Worm (Caenorhabditis elegans) whole organism, early embryonic: ENCODE results near the gene F53C11.4.

ENCODE experiments used
- B0310.2 ChIP-seq: sonication (generic microtip); optimal IDR thresholded peaks from 2 replicates; lab custom pipeline; 2016; ENCODE audit warnings: mild to moderate bottlenecking, missing genetic modification characterization, missing compliant biosample characterization
- F13C5.2 ChIP-seq: sonication (generic microtip); optimal IDR thresholded peaks from 2 replicates; lab custom pipeline; 2017; ENCODE audit warnings: mild to moderate bottlenecking, missing genetic modification characterization, inconsistent platforms, missing compliant biosample characterization
- aly-1 ChIP-seq: sonication (generic microtip); optimal IDR thresholded peaks from 2 replicates; lab custom pipeline; 2016; ENCODE audit warnings: missing genetic modification characterization, missing compliant biosample characterization
- ama-1 ChIP-seq: fragments of 150-350 bp; optimal IDR thresholded peaks from 2 replicates; lab custom pipeline; 2014
- ceh-13 ChIP-seq: fragments of 200-800 bp; sonication (Bioruptor generic); optimal IDR thresholded peaks from 2 replicates; lab custom pipeline; 2018; ENCODE audit warnings: mild to moderate bottlenecking, missing genetic modification characterization, missing compliant biosample characterization
- ceh-36 ChIP-seq: sonication (generic microtip); optimal IDR thresholded peaks from 2 replicates; lab custom pipeline; 2016; ENCODE audit warnings: missing genetic modification characterization, inconsistent platforms, missing compliant biosample characterization
- ets-7 ChIP-seq: sonication (generic microtip); optimal IDR thresholded peaks from 2 replicates; lab custom pipeline; 2016; ENCODE audit warnings: missing genotype, missing genetic modification characterization, missing compliant biosample characterization
- flt-1 ChIP-seq: fragments of 200-800 bp; sonication (Bioruptor generic); IDR thresholded peaks from 2 replicates; pipeline ENCODE4 v1.3.6; 2022; ENCODE audit warnings: missing genetic modification characterization, missing compliant biosample characterization
- hmbx-1 ChIP-seq: sonication (generic microtip); optimal IDR thresholded peaks from 2 replicates; lab custom pipeline; 2016; ENCODE audit warnings: mild to moderate bottlenecking, missing genetic modification characterization, missing compliant biosample characterization
- hmg-4 ChIP-seq: fragments of 200-800 bp; sonication (Bioruptor generic); optimal IDR thresholded peaks from 2 replicates; lab custom pipeline; 2018; ENCODE audit warnings: mild to moderate bottlenecking, missing genetic modification characterization, missing compliant biosample characterization
- hnd-1 ChIP-seq: sonication (generic microtip); optimal IDR thresholded peaks from 2 replicates; lab custom pipeline; 2016; ENCODE audit warnings: missing genetic modification characterization, missing compliant biosample characterization
- pes-1 ChIP-seq: fragments of 200-800 bp; sonication (Bioruptor generic); IDR thresholded peaks from 2 replicates; pipeline ENCODE4 v1.3.6; 2022; ENCODE audit warnings: missing genetic modification reagents, missing genetic modification characterization, missing compliant biosample characterization
- scrt-1 ChIP-seq: fragments of 200-800 bp; sonication (Bioruptor generic); IDR thresholded peaks from 2 replicates; pipeline ENCODE4 v1.3.6; 2022; ENCODE audit warnings: missing genetic modification characterization, missing compliant biosample characterization
- sea-1 ChIP-seq: fragments of 200-800 bp; sonication (Bioruptor generic); conservative IDR thresholded peaks from 2 replicates; pipeline ENCODE4 v1.3.6; 2022; ENCODE audit warnings: missing genetic modification characterization, missing compliant biosample characterization
- tbx-11 ChIP-seq: fragments of 200-800 bp; sonication (Bioruptor generic); IDR thresholded peaks from 2 replicates; pipeline ENCODE4 v1.3.6; 2022; ENCODE audit warnings: missing genetic modification characterization, missing compliant biosample characterization
- tbx-37 ChIP-seq: fragments of 200-800 bp; sonication (Bioruptor generic); conservative IDR thresholded peaks from 2 replicates; pipeline ENCODE4 v1.3.6; 2022; ENCODE audit warnings: missing genetic modification reagents, missing genetic modification characterization, missing compliant biosample characterization
- tra-4 ChIP-seq: sonication (generic microtip); optimal IDR thresholded peaks from 2 replicates; lab custom pipeline; 2017; ENCODE audit warnings: missing genetic modification characterization, missing compliant biosample characterization

Gene F53C11.4

DNA sequence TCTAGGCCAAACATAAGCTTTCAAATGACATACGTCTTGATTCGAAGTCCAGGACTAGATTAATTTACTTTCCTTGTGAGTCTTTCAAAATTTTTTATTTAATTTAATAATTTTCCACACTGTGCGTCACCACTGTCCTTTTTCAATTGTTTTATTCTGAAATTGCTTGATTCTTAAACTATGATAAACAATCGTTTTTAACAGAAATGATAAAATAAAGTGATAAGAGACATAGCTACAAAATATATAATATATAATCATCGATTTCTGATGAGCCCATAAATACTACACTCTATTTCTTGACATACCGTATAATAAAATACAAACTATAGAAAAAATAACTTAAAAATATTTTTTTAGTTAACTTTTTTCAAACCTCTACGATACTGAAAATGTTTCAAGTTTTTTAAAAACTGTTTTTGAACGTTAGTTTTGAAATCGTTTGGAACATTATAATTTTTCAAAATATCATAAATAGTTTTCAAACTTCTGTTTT is 18.2 kb downstream of the F53C11.4 start, which contains the start of gene nas-24:
Gene nas-24 (plus strand): TSS at position 446 of the 496 bp plus-strand sequence.
- TF ChIP-seq hmg-4 (GFP tag; lab: Kevin White, UChicago) (no peak), flt-1 (no peak), ceh-36 (tag; lab: Kevin White, UChicago) (no peak), sea-1 (GFP tag; lab: Robert Waterston, UW) (no peak), pes-1 (GFP tag; lab: Robert Waterston, UW) (no peak), tbx-11 (GFP tag; lab: Robert Waterston, UW) (no peak), tra-4 (tag; lab: Kevin White, UChicago) (no peak)

ce11 chrV:13768388-13768787 is 18.8 kb downstream of the F53C11.4 start, which contains the start of gene F20G2.3:
Gene F20G2.3 (minus strand): TSS chrV:13768488.
- TF ChIP-seq sea-1 (GFP tag; lab: Robert Waterston, UW) (no peak), tra-4 (tag; lab: Kevin White, UChicago) (no peak), ama-1 (no peak), B0310.2 (tag; lab: Kevin White, UChicago) (no peak), ets-7 (tag; lab: Kevin White, UChicago) (no peak), scrt-1 (GFP tag; lab: Robert Waterston, UW) (no peak), hmg-4 (GFP tag; lab: Kevin White, UChicago) (no peak), flt-1 (no peak), pes-1 (GFP tag; lab: Robert Waterston, UW) (no peak), hmbx-1 (tag; lab: Kevin White, UChicago) (no peak), ceh-36 (tag; lab: Kevin White, UChicago) (no peak), ceh-13 (GFP tag; lab: Kevin White, UChicago) (no peak), F13C5.2 (tag; lab: Kevin White, UChicago) (no peak), tbx-11 (GFP tag; lab: Robert Waterston, UW) (no peak), hnd-1 (no peak), tbx-37 (GFP tag; lab: Robert Waterston, UW) (no peak), aly-1 (tag; lab: Kevin White, UChicago) (no peak)

ce11 chrV:13763723-13764122 is 23.4 kb downstream of the F53C11.4 start:
- no peak for TF ChIP-seq hnd-1
- no peak for TF ChIP-seq tbx-11 (GFP tag; lab: Robert Waterston, UW)
- no peak for TF ChIP-seq tra-4 (tag; lab: Kevin White, UChicago)
- TF ChIP-seq ets-7 (tag; lab: Kevin White, UChicago): no peak
- TF ChIP-seq hmbx-1 (tag; lab: Kevin White, UChicago): no peak
- TF ChIP-seq hmg-4 (GFP tag; lab: Kevin White, UChicago): no peak
- TF ChIP-seq sea-1 (GFP tag; lab: Robert Waterston, UW): no peak
- TF ChIP-seq scrt-1 (GFP tag; lab: Robert Waterston, UW): no peak
- no peak for TF ChIP-seq ceh-13 (GFP tag; lab: Kevin White, UChicago)
- TF ChIP-seq F13C5.2 (tag; lab: Kevin White, UChicago): no peak
- no peak for TF ChIP-seq aly-1 (tag; lab: Kevin White, UChicago)
- TF ChIP-seq ama-1: no peak
- TF ChIP-seq tbx-37 (GFP tag; lab: Robert Waterston, UW): no peak
- TF ChIP-seq flt-1: no peak

- no peak for TF ChIP-seq ceh-13 (GFP tag; lab: Kevin White, UChicago)
These were observed 24.6 kb downstream of the F53C11.4 start, which contains the start of gene F20G2.6 for ce11 chrV:13762426-13763127. Gene F20G2.6 (plus strand): TSS chrV:13763077.

DNA sequence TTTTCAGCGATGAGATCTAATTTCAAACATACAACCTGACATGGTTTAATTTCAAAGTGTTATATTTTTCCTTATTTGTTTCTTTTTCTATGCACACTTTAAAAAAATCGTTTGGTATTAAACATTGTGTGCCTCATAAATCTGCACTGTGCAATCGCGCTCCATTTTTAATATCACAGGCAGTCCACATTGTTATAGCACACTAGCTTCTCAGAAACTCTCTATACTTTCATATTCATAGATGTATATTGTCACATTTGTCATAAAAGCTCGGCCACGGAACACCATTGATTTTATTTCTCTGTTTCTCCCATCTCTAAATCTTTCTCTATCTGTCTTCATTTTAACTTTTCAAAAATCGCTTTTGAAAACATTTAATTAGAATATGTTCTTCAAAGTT is 29.8 kb downstream of the F53C11.4 start:
- no peak for TF ChIP-seq ama-1
- no peak for TF ChIP-seq tbx-37 (GFP tag; lab: Robert Waterston, UW)
- no peak for TF ChIP-seq hmg-4 (GFP tag; lab: Kevin White, UChicago)
- no peak for TF ChIP-seq sea-1 (GFP tag; lab: Robert Waterston, UW)
- TF ChIP-seq F13C5.2 (tag; lab: Kevin White, UChicago): no peak
- no peak for TF ChIP-seq ceh-13 (GFP tag; lab: Kevin White, UChicago)
- TF ChIP-seq B0310.2 (tag; lab: Kevin White, UChicago): no peak
- no peak for TF ChIP-seq ets-7 (tag; lab: Kevin White, UChicago)
- no peak for TF ChIP-seq tra-4 (tag; lab: Kevin White, UChicago)
- no peak for TF ChIP-seq ceh-36 (tag; lab: Kevin White, UChicago)
- no peak for TF ChIP-seq pes-1 (GFP tag; lab: Robert Waterston, UW)
- TF ChIP-seq hnd-1: no peak
- TF ChIP-seq tbx-11 (GFP tag; lab: Robert Waterston, UW): no peak
- no peak for TF ChIP-seq aly-1 (tag; lab: Kevin White, UChicago)
- no peak for TF ChIP-seq scrt-1 (GFP tag; lab: Robert Waterston, UW)
- no peak for TF ChIP-seq hmbx-1 (tag; lab: Kevin White, UChicago)

DNA sequence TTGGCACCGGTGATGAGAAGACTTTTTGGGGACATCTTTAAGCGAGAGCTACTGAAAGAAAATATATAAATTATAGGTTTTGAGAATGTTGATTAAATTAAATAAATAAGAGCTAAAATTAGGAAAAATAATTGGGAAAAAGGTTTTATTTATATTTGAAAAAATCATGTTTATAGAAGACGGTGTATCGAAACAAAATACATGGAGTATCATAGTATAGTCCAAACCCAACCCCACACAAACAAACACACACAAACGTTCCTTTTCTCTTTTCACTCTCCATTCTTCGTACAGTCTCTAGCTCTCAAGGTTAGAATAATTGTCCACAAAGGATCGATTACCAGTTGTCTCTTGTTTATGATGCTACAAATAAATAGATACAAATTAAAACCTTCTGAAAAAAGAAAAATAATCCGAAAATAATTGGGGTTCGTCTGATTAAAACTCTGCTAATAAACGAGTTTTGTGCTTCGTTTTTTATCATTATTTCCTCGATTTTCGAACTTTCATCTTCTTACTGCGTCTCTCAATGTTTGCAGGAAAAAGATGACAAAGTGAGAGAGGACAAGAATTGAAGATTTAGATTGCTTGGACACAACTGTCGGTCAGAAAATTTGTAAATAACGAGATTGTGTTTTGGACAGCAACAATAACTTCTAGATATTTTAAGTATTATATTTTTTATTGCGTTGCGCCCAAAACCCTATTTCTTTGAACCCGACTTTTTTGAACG is 30.6 kb downstream of the F53C11.4 start, which contains the start of gene F20G2.2:
Gene F20G2.2 (minus strand): TSS at position 51 of the 733 bp plus-strand sequence.
- TF ChIP-seq tbx-11 (GFP tag; lab: Robert Waterston, UW): no peak
- TF ChIP-seq F13C5.2 (tag; lab: Kevin White, UChicago): no peak
- no peak for TF ChIP-seq tbx-37 (GFP tag; lab: Robert Waterston, UW)

DNA sequence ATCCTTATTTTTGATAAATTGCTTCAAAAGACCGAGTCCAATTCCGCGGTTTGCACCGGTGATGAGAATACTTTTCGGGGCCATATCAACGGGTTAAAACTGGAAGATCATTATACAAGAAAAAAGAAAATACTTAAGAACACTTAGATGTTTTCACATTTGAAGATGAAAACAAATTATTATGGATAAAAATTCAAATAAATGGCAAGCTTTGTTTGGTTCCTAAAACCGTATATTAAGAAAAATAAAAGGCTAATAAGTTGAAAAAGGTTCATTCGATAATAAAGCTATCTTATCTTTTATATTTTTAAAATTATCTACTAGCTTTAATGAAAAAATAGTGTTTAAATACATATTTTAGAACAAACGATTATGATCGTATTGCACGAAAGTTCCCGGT is 33.7 kb downstream of the F53C11.4 start, which contains the start of gene F20G2.1:
Gene F20G2.1 (minus strand): TSS at position 101 of the 400 bp plus-strand sequence.
- TF ChIP-seq hnd-1: no peak
- TF ChIP-seq flt-1: no peak
- no peak for TF ChIP-seq ama-1
- no peak for TF ChIP-seq sea-1 (GFP tag; lab: Robert Waterston, UW)
- no peak for TF ChIP-seq ceh-13 (GFP tag; lab: Kevin White, UChicago)
- TF ChIP-seq tra-4 (tag; lab: Kevin White, UChicago): no peak
- TF ChIP-seq hmg-4 (GFP tag; lab: Kevin White, UChicago): no peak
- TF ChIP-seq ets-7 (tag; lab: Kevin White, UChicago): no peak
- no peak for TF ChIP-seq pes-1 (GFP tag; lab: Robert Waterston, UW)
- no peak for TF ChIP-seq tbx-37 (GFP tag; lab: Robert Waterston, UW)
- TF ChIP-seq tbx-11 (GFP tag; lab: Robert Waterston, UW): no peak
- no peak for TF ChIP-seq ceh-36 (tag; lab: Kevin White, UChicago)
- no peak for TF ChIP-seq B0310.2 (tag; lab: Kevin White, UChicago)
